Worm (Caenorhabditis elegans) whole organism, late embryonic: ENCODE measurements around the gene F32D8.1.

Experiments
- ama-1 ChIP-seq: fragments of 150-350 bp; optimal IDR thresholded peaks from 2 replicates; lab custom pipeline; 2014
- ceh-14 ChIP-seq: sonication (generic microtip); optimal IDR thresholded peaks from 2 replicates; lab custom pipeline; 2016; ENCODE audit warnings: missing genotype, missing genetic modification characterization, missing compliant biosample characterization
- ceh-30 ChIP-seq: fragments of 150-350 bp; optimal IDR thresholded peaks from 2 replicates; lab custom pipeline; 2014; ENCODE audit warnings: missing biosample characterization, missing genetic modification characterization
- dmd-4 ChIP-seq: sonication (generic microtip); optimal IDR thresholded peaks from 2 replicates; lab custom pipeline; 2016; ENCODE audit warnings: borderline replicate concordance, missing genetic modification characterization, missing compliant biosample characterization
- nhr-232 ChIP-seq: sonication (generic microtip); optimal IDR thresholded peaks from 2 replicates; lab custom pipeline; 2016; ENCODE audit warnings: missing genetic modification characterization, missing compliant biosample characterization
- odd-2 ChIP-seq: sonication (generic microtip); optimal IDR thresholded peaks from 2 replicates; lab custom pipeline; 2017; ENCODE audit warnings: antibody characterized with exemption, mild to moderate bottlenecking, missing genetic modification characterization, missing compliant biosample characterization
- pag-3 ChIP-seq: sonication (generic microtip); optimal IDR thresholded peaks from 2 replicates; lab custom pipeline; 2016; ENCODE audit warnings: missing compliant biosample characterization, missing genetic modification characterization, borderline replicate concordance
- pqm-1 ChIP-seq: sonication (generic microtip); optimal IDR thresholded peaks from 2 replicates; lab custom pipeline; 2016; ENCODE audit warnings: missing genetic modification characterization, missing compliant biosample characterization
- rnt-1 ChIP-seq: sonication (generic microtip); optimal IDR thresholded peaks from 2 replicates; lab custom pipeline; 2016; ENCODE audit warnings: missing genetic modification characterization, missing compliant biosample characterization

ce11 chrV:10876512-10876911 lies 4.1 kb upstream of the F32D8.1 start:
- TF ChIP-seq ama-1 (lab: Kevin White, UChicago) = no peak
- TF ChIP-seq ceh-14 = no peak
- TF ChIP-seq pag-3 (tag; lab: Kevin White, UChicago) = no peak
- no peak for TF ChIP-seq rnt-1 (tag; lab: Kevin White, UChicago)
- TF ChIP-seq dmd-4 (tag; lab: Kevin White, UChicago) = no peak
- no peak for TF ChIP-seq odd-2
- no peak for TF ChIP-seq ceh-30
- TF ChIP-seq nhr-232 (tag; lab: Kevin White, UChicago) = no peak
- TF ChIP-seq pqm-1 (tag; lab: Kevin White, UChicago) = no peak
